Worm (Caenorhabditis elegans) whole organism, early embryonic: ENCODE results near the gene slcr-46.1.

ENCODE experiments used
- B0310.2 ChIP-seq: sonication (generic microtip); optimal IDR thresholded peaks from 2 replicates; lab custom pipeline; 2016; ENCODE audit warnings: mild to moderate bottlenecking, missing genetic modification characterization, missing compliant biosample characterization
- F13C5.2 ChIP-seq: sonication (generic microtip); optimal IDR thresholded peaks from 2 replicates; lab custom pipeline; 2017; ENCODE audit warnings: mild to moderate bottlenecking, missing genetic modification characterization, inconsistent platforms, missing compliant biosample characterization
- aly-1 ChIP-seq: sonication (generic microtip); optimal IDR thresholded peaks from 2 replicates; lab custom pipeline; 2016; ENCODE audit warnings: missing genetic modification characterization, missing compliant biosample characterization
- ama-1 ChIP-seq: fragments of 150-350 bp; optimal IDR thresholded peaks from 2 replicates; lab custom pipeline; 2014
- ceh-13 ChIP-seq: fragments of 200-800 bp; sonication (Bioruptor generic); optimal IDR thresholded peaks from 2 replicates; lab custom pipeline; 2018; ENCODE audit warnings: mild to moderate bottlenecking, missing genetic modification characterization, missing compliant biosample characterization
- ceh-36 ChIP-seq: sonication (generic microtip); optimal IDR thresholded peaks from 2 replicates; lab custom pipeline; 2016; ENCODE audit warnings: missing genetic modification characterization, inconsistent platforms, missing compliant biosample characterization
- ets-7 ChIP-seq: sonication (generic microtip); optimal IDR thresholded peaks from 2 replicates; lab custom pipeline; 2016; ENCODE audit warnings: missing genotype, missing genetic modification characterization, missing compliant biosample characterization
- flt-1 ChIP-seq: fragments of 200-800 bp; sonication (Bioruptor generic); IDR thresholded peaks from 2 replicates; pipeline ENCODE4 v1.3.6; 2022; ENCODE audit warnings: missing genetic modification characterization, missing compliant biosample characterization
- hmbx-1 ChIP-seq: sonication (generic microtip); optimal IDR thresholded peaks from 2 replicates; lab custom pipeline; 2016; ENCODE audit warnings: mild to moderate bottlenecking, missing genetic modification characterization, missing compliant biosample characterization
- hmg-4 ChIP-seq: fragments of 200-800 bp; sonication (Bioruptor generic); optimal IDR thresholded peaks from 2 replicates; lab custom pipeline; 2018; ENCODE audit warnings: mild to moderate bottlenecking, missing genetic modification characterization, missing compliant biosample characterization
- hnd-1 ChIP-seq: sonication (generic microtip); optimal IDR thresholded peaks from 2 replicates; lab custom pipeline; 2016; ENCODE audit warnings: missing genetic modification characterization, missing compliant biosample characterization
- pes-1 ChIP-seq: fragments of 200-800 bp; sonication (Bioruptor generic); IDR thresholded peaks from 2 replicates; pipeline ENCODE4 v1.3.6; 2022; ENCODE audit warnings: missing genetic modification reagents, missing genetic modification characterization, missing compliant biosample characterization
- scrt-1 ChIP-seq: fragments of 200-800 bp; sonication (Bioruptor generic); IDR thresholded peaks from 2 replicates; pipeline ENCODE4 v1.3.6; 2022; ENCODE audit warnings: missing genetic modification characterization, missing compliant biosample characterization
- sea-1 ChIP-seq: fragments of 200-800 bp; sonication (Bioruptor generic); conservative IDR thresholded peaks from 2 replicates; pipeline ENCODE4 v1.3.6; 2022; ENCODE audit warnings: missing genetic modification characterization, missing compliant biosample characterization
- tbx-11 ChIP-seq: fragments of 200-800 bp; sonication (Bioruptor generic); IDR thresholded peaks from 2 replicates; pipeline ENCODE4 v1.3.6; 2022; ENCODE audit warnings: missing genetic modification characterization, missing compliant biosample characterization
- tbx-37 ChIP-seq: fragments of 200-800 bp; sonication (Bioruptor generic); conservative IDR thresholded peaks from 2 replicates; pipeline ENCODE4 v1.3.6; 2022; ENCODE audit warnings: missing genetic modification reagents, missing genetic modification characterization, missing compliant biosample characterization
- tra-4 ChIP-seq: sonication (generic microtip); optimal IDR thresholded peaks from 2 replicates; lab custom pipeline; 2017; ENCODE audit warnings: missing genetic modification characterization, missing compliant biosample characterization

Gene slcr-46.1

ce11 chrX:4667788-4668187, 35.6 kb downstream of the slcr-46.1 start, which contains the start of gene mfsd-12:
TSS of gene mfsd-12 (plus strand) at chrX:4668088.
- no peak for TF ChIP-seq ceh-36 (tag; lab: Kevin White, UChicago)
- no peak for TF ChIP-seq hnd-1 (tag; lab: Kevin White, UChicago)
- no peak for TF ChIP-seq scrt-1 (GFP tag; lab: Robert Waterston, UW)
- no peak for TF ChIP-seq tbx-37
- no peak for TF ChIP-seq F13C5.2 (tag; lab: Kevin White, UChicago)
- TF ChIP-seq aly-1 (tag; lab: Kevin White, UChicago) = no peak
- TF ChIP-seq hmg-4 (GFP tag; lab: Kevin White, UChicago) = no peak
- no peak for TF ChIP-seq flt-1 (GFP tag; lab: Robert Waterston, UW)
- no peak for TF ChIP-seq tra-4 (tag; lab: Kevin White, UChicago)
- TF ChIP-seq hmbx-1 (tag; lab: Kevin White, UChicago) = no peak
- no peak for TF ChIP-seq tbx-11 (GFP tag; lab: Robert Waterston, UW)
- TF ChIP-seq sea-1 (GFP tag; lab: Robert Waterston, UW) = no peak
- TF ChIP-seq ceh-13 (GFP tag; lab: Kevin White, UChicago) = no peak
- TF ChIP-seq B0310.2 (tag; lab: Kevin White, UChicago) = no peak
- no peak for TF ChIP-seq ama-1 (lab: Kevin White, UChicago)
- TF ChIP-seq ets-7 (tag; lab: Kevin White, UChicago) = no peak
- no peak for TF ChIP-seq pes-1 (GFP tag; lab: Robert Waterston, UW)

- no peak for TF ChIP-seq tbx-11 (GFP tag; lab: Robert Waterston, UW)
- no peak for TF ChIP-seq B0310.2 (tag; lab: Kevin White, UChicago)
- no peak for TF ChIP-seq scrt-1 (GFP tag; lab: Robert Waterston, UW)
- no peak for TF ChIP-seq sea-1 (GFP tag; lab: Robert Waterston, UW)
- TF ChIP-seq aly-1 (tag; lab: Kevin White, UChicago) = no peak
- no peak for TF ChIP-seq tra-4 (tag; lab: Kevin White, UChicago)
- TF ChIP-seq hnd-1 (tag; lab: Kevin White, UChicago) = no peak
- TF ChIP-seq tbx-37 = no peak
- no peak for TF ChIP-seq ets-7 (tag; lab: Kevin White, UChicago)
These were observed 39.7 kb downstream of the slcr-46.1 start for ce11 chrX:4671837-4672236.

- TF ChIP-seq ceh-36 (tag; lab: Kevin White, UChicago) (no peak), ets-7 (tag; lab: Kevin White, UChicago) (no peak), ceh-13 (GFP tag; lab: Kevin White, UChicago) (no peak), B0310.2 (tag; lab: Kevin White, UChicago) (no peak), flt-1 (GFP tag; lab: Robert Waterston, UW) (no peak), ama-1 (lab: Kevin White, UChicago) (no peak), scrt-1 (GFP tag; lab: Robert Waterston, UW) (no peak), hnd-1 (tag; lab: Kevin White, UChicago) (no peak), sea-1 (GFP tag; lab: Robert Waterston, UW) (no peak)
These were observed 41.1 kb downstream of the slcr-46.1 start, which contains the start of gene tmem-135 for ce11 chrX:4673165-4673756. TSS of gene tmem-135 (plus strand) at chrX:4673706.

- TF ChIP-seq ceh-36 (tag; lab: Kevin White, UChicago) (no peak), pes-1 (GFP tag; lab: Robert Waterston, UW) (no peak), hmbx-1 (tag; lab: Kevin White, UChicago) (no peak), tra-4 (tag; lab: Kevin White, UChicago) (no peak), scrt-1 (GFP tag; lab: Robert Waterston, UW) (no peak), hmg-4 (GFP tag; lab: Kevin White, UChicago) (no peak), aly-1 (tag; lab: Kevin White, UChicago) (no peak), hnd-1 (tag; lab: Kevin White, UChicago) (no peak), tbx-37 (no peak), sea-1 (GFP tag; lab: Robert Waterston, UW) (no peak), F13C5.2 (tag; lab: Kevin White, UChicago) (no peak), tbx-11 (GFP tag; lab: Robert Waterston, UW) (no peak), flt-1 (GFP tag; lab: Robert Waterston, UW) (no peak), B0310.2 (tag; lab: Kevin White, UChicago) (no peak), ama-1 (lab: Kevin White, UChicago) (no peak), ceh-13 (GFP tag; lab: Kevin White, UChicago) (no peak), ets-7 (tag; lab: Kevin White, UChicago) (no peak)
These were observed 44.5 kb downstream of the slcr-46.1 start for ce11 chrX:4676702-4677101.

ce11 chrX:4678029-4678428, 45.9 kb downstream of the slcr-46.1 start, which contains the start of gene flp-11:
TSS of gene flp-11 (minus strand) at chrX:4678129.
- no peak for TF ChIP-seq F13C5.2 (tag; lab: Kevin White, UChicago)
- TF ChIP-seq pes-1 (GFP tag; lab: Robert Waterston, UW) = no peak
- no peak for TF ChIP-seq aly-1 (tag; lab: Kevin White, UChicago)
- no peak for TF ChIP-seq ceh-13 (GFP tag; lab: Kevin White, UChicago)
- no peak for TF ChIP-seq tra-4 (tag; lab: Kevin White, UChicago)
- no peak for TF ChIP-seq hnd-1 (tag; lab: Kevin White, UChicago)
- no peak for TF ChIP-seq flt-1 (GFP tag; lab: Robert Waterston, UW)
- TF ChIP-seq tbx-37 = no peak
- TF ChIP-seq tbx-11 (GFP tag; lab: Robert Waterston, UW) = no peak
- TF ChIP-seq ama-1 (lab: Kevin White, UChicago) = no peak
- no peak for TF ChIP-seq B0310.2 (tag; lab: Kevin White, UChicago)
- TF ChIP-seq sea-1 (GFP tag; lab: Robert Waterston, UW) = no peak
- no peak for TF ChIP-seq hmg-4 (GFP tag; lab: Kevin White, UChicago)
- TF ChIP-seq scrt-1 (GFP tag; lab: Robert Waterston, UW) = no peak
- TF ChIP-seq ceh-36 (tag; lab: Kevin White, UChicago) = no peak
- no peak for TF ChIP-seq ets-7 (tag; lab: Kevin White, UChicago)

ce11 chrX:4682616-4683015, 50.5 kb downstream of the slcr-46.1 start, which contains the start of gene K02G10.15:
TSS of gene K02G10.15 (minus strand) at chrX:4682716.
- no peak for TF ChIP-seq hmg-4 (GFP tag; lab: Kevin White, UChicago)
- no peak for TF ChIP-seq hmbx-1 (tag; lab: Kevin White, UChicago)
- TF ChIP-seq hnd-1 (tag; lab: Kevin White, UChicago) = no peak
- no peak for TF ChIP-seq scrt-1 (GFP tag; lab: Robert Waterston, UW)
- no peak for TF ChIP-seq F13C5.2 (tag; lab: Kevin White, UChicago)
- no peak for TF ChIP-seq ceh-13 (GFP tag; lab: Kevin White, UChicago)
- TF ChIP-seq ceh-36 (tag; lab: Kevin White, UChicago) = no peak
- TF ChIP-seq tra-4 (tag; lab: Kevin White, UChicago) = no peak
- no peak for TF ChIP-seq sea-1 (GFP tag; lab: Robert Waterston, UW)
- TF ChIP-seq pes-1 (GFP tag; lab: Robert Waterston, UW) = no peak
- TF ChIP-seq flt-1 (GFP tag; lab: Robert Waterston, UW) = no peak
